Worm (Caenorhabditis elegans) whole organism, L4 larva: ENCODE results near the gene F15E6.10.

Experiments
- R02D3.7 ChIP-seq: fragments of 150-350 bp; sonication (generic microtip); optimal IDR thresholded peaks from 3 replicates; lab custom pipeline; 2014; ENCODE audit warnings: missing biosample characterization, missing genetic modification characterization
- egl-43 ChIP-seq: fragments of 200-800 bp; sonication (Bioruptor generic); IDR thresholded peaks from 2 replicates; pipeline ENCODE4 v1.3.6; 2022; ENCODE audit warnings: missing genetic modification reagents, missing genetic modification characterization, missing compliant biosample characterization
- lin-13 ChIP-seq: fragments of 150-350 bp; optimal IDR thresholded peaks from 2 replicates; lab custom pipeline; 2014; ENCODE audit warnings: missing biosample characterization, missing genetic modification reagents, missing genetic modification characterization
- nhr-10 ChIP-seq: fragments of 150-350 bp; optimal IDR thresholded peaks from 2 replicates; lab custom pipeline; 2014; ENCODE audit warnings: missing biosample characterization, missing genetic modification characterization
- nhr-28 ChIP-seq: fragments of 150-350 bp; optimal IDR thresholded peaks from 2 replicates; lab custom pipeline; 2014; ENCODE audit warnings: missing biosample characterization, missing genetic modification characterization
- unc-62 ChIP-seq, 3 experiments: fragments of 150-350 bp in 1 of 3; sonication (generic microtip); optimal IDR thresholded peaks in 2 of 3; peaks in 1 of 3; 1 replicate in 1 of 3; 2 replicates in 2 of 3; lab custom pipeline; 2014 to 2017; ENCODE audit warnings: missing biosample characterization in 3 of 3, missing genetic modification characterization in 3 of 3, missing genetic modification reagents in 3 of 3, missing genotype in 1 of 3
- ztf-11 ChIP-seq: fragments of 150-350 bp; optimal IDR thresholded peaks from 2 replicates; lab custom pipeline; 2014; ENCODE audit warnings: missing biosample characterization, missing genetic modification characterization

ce11 chrIV:4317638-4318037 is 25.0 kb downstream of the F15E6.10 start:
- TF ChIP-seq unc-62 (GFP tag; optimal IDR thresholded peaks at IDR 0.05 in 1 of 2; lab: Kevin White, UChicago): no peak
- no peak for TF ChIP-seq unc-62 (tag; optimal IDR thresholded peaks at IDR 0.05; lab: Kevin White, UChicago)
- no peak for TF ChIP-seq egl-43 (GFP tag; lab: Robert Waterston, UW)
- TF ChIP-seq nhr-28: no peak
- TF ChIP-seq R02D3.7 (tag; lab: Kevin White, UChicago): no peak
- no peak for TF ChIP-seq nhr-10
- TF ChIP-seq ztf-11 (tag; lab: Kevin White, UChicago): no peak
- TF ChIP-seq lin-13 (GFP tag; lab: Kevin White, UChicago): no peak
